Fruit fly (Drosophila melanogaster): ENCODE results near the gene Gmd.

The Gmd gene

DNA sequence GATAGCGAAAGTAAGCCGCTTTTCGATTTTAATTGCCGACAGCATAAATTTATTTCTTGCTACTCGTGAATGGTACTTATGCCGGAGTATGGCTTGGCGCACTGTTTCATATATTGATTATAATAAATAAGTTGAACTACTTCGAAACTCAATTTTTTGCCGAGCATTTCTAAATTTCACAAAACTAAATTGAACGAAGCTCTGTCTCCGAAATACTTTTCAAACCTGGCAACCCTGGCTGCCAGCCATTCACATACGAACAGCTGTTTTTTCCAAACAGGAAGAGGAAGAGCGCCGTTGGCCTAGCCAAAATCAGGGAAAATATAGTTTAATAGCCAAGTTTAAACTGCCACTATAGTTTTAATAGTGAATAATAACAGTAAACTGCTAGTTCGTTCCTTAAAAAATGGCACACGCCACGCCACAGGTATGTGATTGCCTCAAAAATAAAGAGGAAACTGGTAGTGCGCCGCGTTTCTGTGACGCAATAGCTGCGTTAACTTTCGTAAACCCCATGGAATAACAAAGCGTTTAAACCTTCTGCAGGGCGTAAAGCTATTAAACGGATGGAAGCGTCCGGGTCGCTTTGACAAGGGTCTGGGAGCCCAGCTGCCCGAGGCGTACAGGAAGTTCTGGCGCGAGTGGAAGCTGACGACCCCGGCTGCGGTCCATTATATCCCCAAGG is 3.0 kb downstream of the Gmd start, which contains the start of gene mRpL28 (continued):
- TF ChIP-seq CG15601 (tag; optimal IDR thresholded peaks at IDR 0.05) (peak; percentile 21), CG10209 (GFP tag; optimal IDR thresholded peaks at IDR 0.05) (no peak), insv (GFP tag; optimal IDR thresholded peaks at IDR 0.05) (no peak), CG9609 (GFP tag; optimal IDR thresholded peaks at IDR 0.05) (no peak), jumu (GFP tag; optimal IDR thresholded peaks at IDR 0.05) (no peak), Camta (GFP tag; optimal IDR thresholded peaks at IDR 0.05) (no peak), CG6175 (GFP tag; IDR thresholded peaks at IDR 0.05) (no peak), kay (GFP tag; optimal IDR thresholded peaks at IDR 0.05) (no peak), schlank (tag; optimal IDR thresholded peaks at IDR 0.05) (no peak), esg (GFP tag; conservative IDR thresholded peaks at IDR 0.05) (no peak), CG8765 (GFP tag; IDR thresholded peaks at IDR 0.05) (no peak), prd (optimal IDR thresholded peaks at IDR 0.05) (no peak), prd (GFP tag; IDR thresholded peaks at IDR 0.05) (0 out of 3 replicates have a peak, but pooled peaks have one; percentile 26), Jarid2 (GFP tag; optimal IDR thresholded peaks at IDR 0.05) (no peak), stwl (tag; optimal IDR thresholded peaks at IDR 0.05) (peak; percentile 92), bowl (GFP tag; IDR thresholded peaks at IDR 0.05) (no peak), CG13775 (GFP tag; optimal IDR thresholded peaks at IDR 0.05) (no peak), CG31365 (tag; optimal IDR thresholded peaks at IDR 0.05) (no peak), CG14860 (GFP tag; IDR thresholded peaks at IDR 0.05; ENCODE audit: partially characterized antibody) (no peak), eyg (GFP tag; optimal IDR thresholded peaks at IDR 0.05) (no peak), Nf-YB (GFP tag; optimal IDR thresholded peaks at IDR 0.05) (no peak), gce (GFP tag; IDR thresholded peaks at IDR 0.05) (no peak), cas (GFP tag; IDR thresholded peaks at IDR 0.05) (no peak), CG10979 (tag; optimal IDR thresholded peaks at IDR 0.05) (no peak), Gsc (GFP tag; IDR thresholded peaks at IDR 0.05) (no peak), Fer2 (tag; optimal IDR thresholded peaks at IDR 0.05) (no peak), CG8281 (tag; optimal IDR thresholded peaks at IDR 0.05) (no peak), ERR (GFP tag; optimal IDR thresholded peaks at IDR 0.05) (no peak), CG15514 (GFP tag; optimal IDR thresholded peaks at IDR 0.05) (peak; percentile 26), CG17385 (GFP tag; optimal IDR thresholded peaks at IDR 0.05) (peak; percentile 98), CG17802 (tag; optimal IDR thresholded peaks at IDR 0.05) (peak; percentile 4), CG12391 (tag; optimal IDR thresholded peaks at IDR 0.05) (peak; percentile 40), CG11560 (tag; IDR thresholded peaks at IDR 0.05) (no peak), CG43689 (GFP tag; IDR thresholded peaks at IDR 0.05) (no peak), sna (GFP tag; IDR thresholded peaks at IDR 0.05; ENCODE audit: partially characterized antibody) (peak; percentile 45; the same call in 1 of the 2 replicates), CG7963 (GFP tag; IDR thresholded peaks at IDR 0.05; ENCODE audit: partially characterized antibody) (no peak), ken (GFP tag; IDR thresholded peaks at IDR 0.05) (no peak), aop (GFP tag; IDR thresholded peaks at IDR 0.05) (no peak), GATAe (GFP tag; conservative IDR thresholded peaks at IDR 0.05) (no peak), wdn (GFP tag; IDR thresholded peaks at IDR 0.05) (no peak), fru (optimal IDR thresholded peaks at IDR 0.05) (no peak), ftz-f1 (GFP tag; optimal IDR thresholded peaks at IDR 0.05) (no peak), cg (GFP tag; optimal IDR thresholded peaks at IDR 0.05) (no peak), ash1 (GFP tag; optimal IDR thresholded peaks at IDR 0.05) (no peak), shn (GFP tag; optimal IDR thresholded peaks at IDR 0.05) (no peak), abd-A (tag; optimal IDR thresholded peaks at IDR 0.05) (no peak), jigr1 (GFP tag; IDR thresholded peaks at IDR 0.05) (no peak), Poxn (GFP tag; IDR thresholded peaks at IDR 0.05) (no peak), row (GFP tag; IDR thresholded peaks at IDR 0.05) (peak; percentile 74), Med (GFP tag) (peak; percentile 63), CG3163 (GFP tag; optimal IDR thresholded peaks at IDR 0.05) (no peak)

Data from whole organism, embryonic.